Worm (Caenorhabditis elegans) whole organism, L1 larva: ENCODE data around the gene spat-2.

ENCODE experiments used
- C04F5.9 ChIP-seq: sonication (generic microtip); optimal IDR thresholded peaks from 2 replicates; lab custom pipeline; 2016; ENCODE audit warnings: missing genetic modification characterization, missing compliant biosample characterization
- C34B4.2 ChIP-seq: sonication (generic microtip); optimal IDR thresholded peaks from 2 replicates; lab custom pipeline; 2017; ENCODE audit warnings: mild to moderate bottlenecking, missing genetic modification characterization, missing compliant biosample characterization
- F16B12.6 ChIP-seq: fragments of 150-350 bp; optimal IDR thresholded peaks from 2 replicates; lab custom pipeline; 2014; ENCODE audit warnings: missing biosample characterization, missing genetic modification characterization
- Y116A8C.19 ChIP-seq: sonication (generic microtip); optimal IDR thresholded peaks from 2 replicates; lab custom pipeline; 2016; ENCODE audit warnings: missing compliant biosample characterization, missing genetic modification characterization, borderline replicate concordance
- aha-1 ChIP-seq: fragments of 150-350 bp; optimal IDR thresholded peaks from 2 replicates; lab custom pipeline; 2014; ENCODE audit warnings: missing biosample characterization, missing genetic modification characterization
- alr-1 ChIP-seq: fragments of 200-800 bp; sonication (Bioruptor generic); optimal IDR thresholded peaks from 2 replicates; lab custom pipeline; 2018; ENCODE audit warnings: borderline replicate concordance, mild to moderate bottlenecking, missing genetic modification characterization, missing compliant biosample characterization
- ama-1 ChIP-seq: fragments of 150-350 bp; optimal IDR thresholded peaks from 2 replicates; lab custom pipeline; 2014
- blmp-1 ChIP-seq: fragments of 150-350 bp; optimal IDR thresholded peaks from 2 replicates; lab custom pipeline; 2014; ENCODE audit warnings: missing biosample characterization, missing genetic modification characterization
- ceh-63 ChIP-seq: fragments of 200-800 bp; sonication (Bioruptor generic); optimal IDR thresholded peaks from 2 replicates; lab custom pipeline; 2018; ENCODE audit warnings: mild to moderate bottlenecking, missing genetic modification characterization, missing compliant biosample characterization
- ceh-8 ChIP-seq: fragments of 200-800 bp; sonication (Bioruptor generic); optimal IDR thresholded peaks from 2 replicates; lab custom pipeline; 2018; ENCODE audit warnings: mild to moderate bottlenecking, missing genetic modification characterization, moderate library complexity, missing compliant biosample characterization
- ceh-82 ChIP-seq, 3 experiments: fragments of 150-350 bp in 1 of 3; sonication (generic microtip) in 2 of 3; optimal IDR thresholded peaks; 2 replicates each; lab custom pipeline; 2014 to 2017; ENCODE audit warnings: missing biosample characterization in 3 of 3, missing genetic modification characterization in 3 of 3
- ceh-90 ChIP-seq: sonication (generic microtip); optimal IDR thresholded peaks from 2 replicates; lab custom pipeline; 2016; ENCODE audit warnings: missing genetic modification characterization, missing compliant biosample characterization
- ces-1 ChIP-seq: fragments of 150-350 bp; optimal IDR thresholded peaks from 2 replicates; lab custom pipeline; 2014; ENCODE audit warnings: missing biosample characterization, missing genetic modification reagents, missing genetic modification characterization
- dpl-1 ChIP-seq, 3 experiments: fragments of 150-350 bp in 2 of 3; sonication (generic microtip) in 1 of 3; optimal IDR thresholded peaks; 2 replicates each; lab custom pipeline; 2014 to 2017; ENCODE audit warnings: missing biosample characterization in 3 of 3, missing genetic modification characterization in 3 of 3, missing genetic modification reagents in 3 of 3
- dsc-1 ChIP-seq: sonication (generic microtip); optimal IDR thresholded peaks from 2 replicates; lab custom pipeline; 2016; ENCODE audit warnings: mild to moderate bottlenecking, missing genetic modification characterization, missing compliant biosample characterization
- efl-1 ChIP-seq, 4 experiments: fragments of 150-350 bp; optimal IDR thresholded peaks in 3 of 4; peaks in 1 of 4; 1 replicate in 1 of 4; 2 replicates in 3 of 4; lab custom pipeline; 2014; ENCODE audit warnings: missing biosample characterization in 2 of 4, missing genetic modification characterization in 2 of 4, missing genetic modification reagents in 2 of 4
- egl-13 ChIP-seq: sonication (generic microtip); optimal IDR thresholded peaks from 2 replicates; lab custom pipeline; 2016; ENCODE audit warnings: missing genotype, missing genetic modification reagents, missing genetic modification characterization, missing compliant biosample characterization
- egl-27 ChIP-seq, 2 experiments: fragments of 150-350 bp in 1 of 2; sonication (generic microtip); optimal IDR thresholded peaks; 3 replicates each; lab custom pipeline; 2017 to 2018; ENCODE audit warnings: missing biosample characterization in 2 of 2, missing genetic modification characterization in 2 of 2, missing genetic modification reagents in 2 of 2
- elt-3 ChIP-seq, 6 experiments: fragments of 150-350 bp in 1 of 6; sonication (generic microtip); optimal IDR thresholded peaks; 2 replicates each; lab custom pipeline; 2017 to 2018; ENCODE audit warnings: missing biosample characterization in 6 of 6, missing genetic modification characterization in 6 of 6, inconsistent platforms in 1 of 6
- fkh-8 ChIP-seq: sonication (generic microtip); optimal IDR thresholded peaks from 2 replicates; lab custom pipeline; 2016; ENCODE audit warnings: mild to moderate bottlenecking, missing genetic modification characterization, missing compliant biosample characterization
- irx-1 ChIP-seq: sonication (generic microtip); optimal IDR thresholded peaks from 2 replicates; lab custom pipeline; 2016; ENCODE audit warnings: missing genetic modification characterization, missing compliant biosample characterization
- isw-1 ChIP-seq: fragments of 200-800 bp; sonication (Bioruptor generic); IDR thresholded peaks from 2 replicates; pipeline ENCODE4 v1.3.6; 2022; ENCODE audit warnings: missing genetic modification characterization, missing compliant biosample characterization
- jun-1 ChIP-seq: fragments of 150-350 bp; optimal IDR thresholded peaks from 2 replicates; lab custom pipeline; 2014; ENCODE audit warnings: missing biosample characterization, missing genetic modification reagents, missing genetic modification characterization
- lin-13 ChIP-seq: fragments of 150-350 bp; optimal IDR thresholded peaks from 2 replicates; lab custom pipeline; 2014; ENCODE audit warnings: missing biosample characterization, missing genetic modification reagents, missing genetic modification characterization
- lin-14 ChIP-seq: fragments of 200-800 bp; sonication (Bioruptor generic); optimal IDR thresholded peaks from 2 replicates; lab custom pipeline; 2018; ENCODE audit warnings: mild to moderate bottlenecking, missing genetic modification characterization, moderate library complexity, missing compliant biosample characterization
- lin-35 ChIP-seq, 2 experiments: fragments of 150-350 bp; optimal IDR thresholded peaks; 2 replicates each; lab custom pipeline; 2014; ENCODE audit warnings: missing biosample characterization in 2 of 2, missing genetic modification characterization in 2 of 2, missing genetic modification reagents in 2 of 2
- mab-9 ChIP-seq: fragments of 200-800 bp; sonication (Bioruptor generic); IDR thresholded peaks from 2 replicates; pipeline ENCODE4 v1.3.6; 2022; ENCODE audit warnings: missing genetic modification reagents, missing genetic modification characterization, missing compliant biosample characterization
- mdl-1 ChIP-seq, 2 experiments: fragments of 150-350 bp; optimal IDR thresholded peaks; 2 replicates each; lab custom pipeline; 2014 to 2017; ENCODE audit warnings: missing biosample characterization in 2 of 2, missing genetic modification characterization in 2 of 2, inconsistent platforms in 1 of 2
- nhr-11 ChIP-seq: fragments of 150-350 bp; optimal IDR thresholded peaks from 2 replicates; lab custom pipeline; 2014; ENCODE audit warnings: missing biosample characterization, missing genetic modification characterization
- nhr-237 ChIP-seq: fragments of 150-350 bp; optimal IDR thresholded peaks from 2 replicates; lab custom pipeline; 2014; ENCODE audit warnings: missing biosample characterization, missing genetic modification characterization
- nhr-28 ChIP-seq: fragments of 150-350 bp; optimal IDR thresholded peaks from 2 replicates; lab custom pipeline; 2014; ENCODE audit warnings: missing biosample characterization, missing genetic modification characterization
- nhr-76 ChIP-seq: sonication (generic microtip); optimal IDR thresholded peaks from 2 replicates; lab custom pipeline; 2017; ENCODE audit warnings: missing biosample characterization, missing genetic modification characterization
- nhr-84 ChIP-seq: sonication (generic microtip); optimal IDR thresholded peaks from 2 replicates; lab custom pipeline; 2017; ENCODE audit warnings: missing biosample characterization, missing genetic modification characterization
- nhr-85 ChIP-seq: sonication (generic microtip); peaks from one replicate; lab custom pipeline; 2016; ENCODE audit warnings: missing genetic modification characterization, inconsistent platforms, missing compliant biosample characterization
- pax-3 ChIP-seq: fragments of 200-800 bp; sonication (Bioruptor generic); optimal IDR thresholded peaks from 2 replicates; lab custom pipeline; 2018; ENCODE audit warnings: mild to moderate bottlenecking, missing genetic modification characterization, moderate library complexity, missing compliant biosample characterization
- pqm-1 ChIP-seq: sonication (generic microtip); optimal IDR thresholded peaks from 3 replicates; lab custom pipeline; 2017; ENCODE audit warnings: missing biosample characterization, missing genetic modification characterization
- rnt-1 ChIP-seq: sonication (generic microtip); optimal IDR thresholded peaks from 2 replicates; lab custom pipeline; 2016; ENCODE audit warnings: mild to moderate bottlenecking, missing genetic modification characterization, moderate library complexity, missing compliant biosample characterization
- skn-1 ChIP-seq: fragments of 150-350 bp; optimal IDR thresholded peaks from 2 replicates; lab custom pipeline; 2014; ENCODE audit warnings: missing biosample characterization, missing genetic modification characterization
- snpc-4 ChIP-seq: fragments of 150-350 bp; optimal IDR thresholded peaks from 2 replicates; lab custom pipeline; 2014; ENCODE audit warnings: missing biosample characterization, missing genetic modification characterization
- snu-23 ChIP-seq: sonication (generic microtip); optimal IDR thresholded peaks from 2 replicates; lab custom pipeline; 2016; ENCODE audit warnings: missing genetic modification characterization, missing compliant biosample characterization
- sup-37 ChIP-seq: fragments of 200-800 bp; sonication (Bioruptor generic); optimal IDR thresholded peaks from 2 replicates; lab custom pipeline; 2018; ENCODE audit warnings: mild to moderate bottlenecking, missing genetic modification characterization, missing compliant biosample characterization
- swsn-7 ChIP-seq: sonication (generic microtip); optimal IDR thresholded peaks from 2 replicates; lab custom pipeline; 2016; ENCODE audit warnings: missing genetic modification characterization, missing compliant biosample characterization
- tbx-2 ChIP-seq: sonication (generic microtip); optimal IDR thresholded peaks from 2 replicates; lab custom pipeline; 2016; ENCODE audit warnings: missing genetic modification characterization, missing compliant biosample characterization
- tlp-1 ChIP-seq: fragments of 150-350 bp; optimal IDR thresholded peaks from 2 replicates; lab custom pipeline; 2014; ENCODE audit warnings: missing biosample characterization, missing genetic modification characterization
- unc-130 ChIP-seq: fragments of 150-350 bp; optimal IDR thresholded peaks from 2 replicates; lab custom pipeline; 2017; ENCODE audit warnings: missing biosample characterization, missing genetic modification characterization, inconsistent platforms
- unc-30 ChIP-seq: sonication (generic microtip); optimal IDR thresholded peaks from 2 replicates; lab custom pipeline; 2017; ENCODE audit warnings: missing biosample characterization, missing genetic modification characterization
- unc-62 ChIP-seq: fragments of 150-350 bp; optimal IDR thresholded peaks from 2 replicates; lab custom pipeline; 2014; ENCODE audit warnings: missing biosample characterization, missing genetic modification reagents, missing genetic modification characterization
- unc-98 ChIP-seq: fragments of 200-800 bp; sonication (Bioruptor generic); IDR thresholded peaks from 2 replicates; pipeline ENCODE4 v1.3.6; 2022; ENCODE audit warnings: missing genetic modification characterization, missing compliant biosample characterization
- vab-15 ChIP-seq: sonication (generic microtip); optimal IDR thresholded peaks from 2 replicates; lab custom pipeline; 2017; ENCODE audit warnings: missing genotype, mild to moderate bottlenecking, missing genetic modification characterization, missing compliant biosample characterization
- xbp-1 ChIP-seq: sonication (generic microtip); optimal IDR thresholded peaks from 2 replicates; lab custom pipeline; 2016; ENCODE audit warnings: missing genetic modification characterization, missing compliant biosample characterization
- zag-1 ChIP-seq: fragments of 150-350 bp; optimal IDR thresholded peaks from 2 replicates; lab custom pipeline; 2014; ENCODE audit warnings: missing biosample characterization, missing genetic modification characterization
- zip-4 ChIP-seq: fragments of 200-800 bp; sonication (Bioruptor generic); optimal IDR thresholded peaks from 2 replicates; lab custom pipeline; 2018; ENCODE audit warnings: mild to moderate bottlenecking, missing genetic modification characterization, moderate library complexity, missing compliant biosample characterization
- ztf-4 ChIP-seq: fragments of 150-350 bp; optimal IDR thresholded peaks from 2 replicates; lab custom pipeline; 2014; ENCODE audit warnings: missing biosample characterization, missing genetic modification characterization

The spat-2 gene

DNA sequence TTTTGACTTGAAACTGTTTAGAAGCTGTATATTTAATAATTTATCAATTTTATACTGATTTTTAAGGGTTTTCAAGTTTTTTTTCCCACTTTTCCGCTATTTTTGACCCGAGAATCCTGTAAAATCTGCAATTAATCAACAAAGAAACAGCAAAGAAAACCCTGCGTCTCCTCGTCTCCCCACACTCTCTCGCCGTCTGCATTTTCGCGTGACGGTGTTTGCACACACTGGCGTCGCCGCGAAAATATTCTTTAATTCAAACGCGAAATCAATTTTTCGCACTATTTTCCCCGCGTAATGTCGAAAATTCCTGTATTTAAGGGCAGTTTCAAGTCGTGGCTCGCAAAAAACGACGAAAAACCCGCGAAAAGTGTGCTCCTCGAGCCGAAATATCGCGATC, 26.5 kb downstream of the spat-2 start, which contains the start of gene rsa-2 (continued):
- TF ChIP-seq pax-3 (tag; lab: Kevin White, UChicago), result peak; percentile 46
- no peak for TF ChIP-seq C34B4.2
- TF ChIP-seq lin-13 (GFP tag; lab: Kevin White, UChicago), result peak; percentile 24
- peak; percentile 67 for TF ChIP-seq tbx-2 (tag; lab: Kevin White, UChicago)
- TF ChIP-seq ama-1 (lab: Kevin White, UChicago), result no peak
- no peak for TF ChIP-seq nhr-84
- TF ChIP-seq zip-4 (GFP tag; lab: Kevin White, UChicago), result no peak
- TF ChIP-seq elt-3 (tag; optimal IDR thresholded peaks at IDR 0.05; lab: Kevin White, UChicago), result no peak
- TF ChIP-seq fkh-8 (tag; lab: Kevin White, UChicago), result peak; percentile 35
- TF ChIP-seq efl-1 (optimal IDR thresholded peaks at IDR 0.05; lab: Kevin White, UChicago), result peak; percentile 82 to 95
- TF ChIP-seq efl-1 (GFP tag; optimal IDR thresholded peaks at IDR 0.05 in 1 of 2; lab: Kevin White, UChicago), result peak; percentile 96 to 100
- TF ChIP-seq irx-1, result peak; percentile 41
- no peak for TF ChIP-seq ceh-63
- TF ChIP-seq ceh-82 (tag; optimal IDR thresholded peaks at IDR 0.05; lab: Kevin White, UChicago), result peak; percentile 50 to 70 (median 67)
- TF ChIP-seq egl-13 (tag; lab: Kevin White, UChicago), result peak; percentile 39
- no peak for TF ChIP-seq unc-62 (GFP tag; lab: Kevin White, UChicago)
- TF ChIP-seq egl-27 (tag; optimal IDR thresholded peaks at IDR 0.05; lab: Kevin White, UChicago), result no peak
- no peak for TF ChIP-seq nhr-237 (tag; lab: Kevin White, UChicago)
- peak; percentile 27 for TF ChIP-seq sup-37 (GFP tag; lab: Kevin White, UChicago)
- TF ChIP-seq nhr-85 (tag; lab: Kevin White, UChicago), result no peak
- peak; percentile 37 for TF ChIP-seq C04F5.9
- TF ChIP-seq nhr-76 (tag; lab: Kevin White, UChicago), result no peak
- no peak for TF ChIP-seq zag-1 (tag; lab: Kevin White, UChicago)
- no peak for TF ChIP-seq unc-130 (tag; lab: Kevin White, UChicago)
- no peak for TF ChIP-seq nhr-28 (tag; lab: Kevin White, UChicago)
- no peak for TF ChIP-seq unc-30
- TF ChIP-seq swsn-7 (tag; lab: Kevin White, UChicago), result peak; percentile 71
- no peak for TF ChIP-seq aha-1
- TF ChIP-seq jun-1 (tag; lab: Kevin White, UChicago), result peak; percentile 60
- TF ChIP-seq F16B12.6 (tag; lab: Kevin White, UChicago), result peak; percentile 99
- peak; percentile 93 to 95 (median 95) for TF ChIP-seq dpl-1 (GFP tag; optimal IDR thresholded peaks at IDR 0.05; lab: Kevin White, UChicago)
- no peak for TF ChIP-seq ces-1 (GFP tag; lab: Kevin White, UChicago)
- no peak for TF ChIP-seq tlp-1 (tag; lab: Kevin White, UChicago)
- no peak for TF ChIP-seq blmp-1
- peak; percentile 53 for TF ChIP-seq lin-14 (GFP tag; lab: Kevin White, UChicago)
- TF ChIP-seq alr-1 (tag; lab: Kevin White, UChicago), result no peak
- TF ChIP-seq lin-35 (GFP tag; optimal IDR thresholded peaks at IDR 0.05; lab: Kevin White, UChicago), result peak; percentile 90 to 96
- no peak for TF ChIP-seq ztf-4
- TF ChIP-seq pqm-1 (tag; lab: Kevin White, UChicago), result no peak
- TF ChIP-seq dsc-1 (tag; lab: Kevin White, UChicago), result peak; percentile 89
- TF ChIP-seq mdl-1 (tag; optimal IDR thresholded peaks at IDR 0.05; lab: Kevin White, UChicago), result peak in 1 of 2 experiments; percentile 30
- peak; percentile 50 for TF ChIP-seq skn-1 (tag; lab: Kevin White, UChicago)
- TF ChIP-seq nhr-11 (tag; lab: Kevin White, UChicago), result no peak
- peak; percentile 53; the same call in 1 of the 2 replicates for TF ChIP-seq unc-98 (GFP tag; lab: Robert Waterston, UW)
- no peak for TF ChIP-seq Y116A8C.19 (tag; lab: Kevin White, UChicago)
- peak; percentile 61 for TF ChIP-seq snpc-4 (tag; lab: Kevin White, UChicago)
- peak; percentile 31 for TF ChIP-seq vab-15 (tag; lab: Kevin White, UChicago)
- TF ChIP-seq mab-9 (GFP tag; lab: Robert Waterston, UW), result peak; percentile 60; the same call in 1 of the 2 replicates
- TF ChIP-seq xbp-1, result peak; percentile 55
- peak; percentile 53 for TF ChIP-seq isw-1 (GFP tag; lab: Robert Waterston, UW)
- peak; percentile 75 for TF ChIP-seq snu-23 (GFP tag; lab: Kevin White, UChicago)
- TF ChIP-seq ceh-90, result no peak
- peak; percentile 85 for TF ChIP-seq rnt-1 (tag; lab: Kevin White, UChicago)
- no peak for TF ChIP-seq ceh-8
